Worm (Caenorhabditis elegans): Measurements from ENCODE around the gene R74.2.

DNA sequence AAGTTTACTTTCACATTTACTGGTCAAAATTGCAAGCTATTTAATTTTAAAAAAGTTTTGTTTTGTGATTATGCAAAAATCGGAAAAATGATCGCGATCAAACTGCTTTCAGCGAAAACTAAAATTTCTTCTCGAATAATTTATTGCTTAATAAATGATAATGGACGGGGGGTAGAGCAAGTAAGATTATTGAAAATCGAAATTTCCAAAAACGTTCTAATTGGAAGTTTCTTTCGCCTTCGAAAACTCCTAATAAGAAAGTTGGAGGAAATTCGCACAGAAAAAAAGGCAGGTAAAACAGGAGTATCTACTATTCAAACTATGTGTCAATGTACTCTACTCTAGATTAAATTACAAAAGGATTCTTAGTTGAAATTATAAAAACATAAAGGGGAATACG, 15.8 kb upstream of the R74.2 start:
- no peak for TF ChIP-seq tbx-37 (GFP tag; conservative IDR thresholded peaks at IDR 0.05)
- no peak for TF ChIP-seq flt-1 (GFP tag; IDR thresholded peaks at IDR 0.05)
- TF ChIP-seq sea-1 (GFP tag; conservative IDR thresholded peaks at IDR 0.05): no peak
- TF ChIP-seq ama-1 (optimal IDR thresholded peaks at IDR 0.05): no peak
- TF ChIP-seq ets-7 (tag; optimal IDR thresholded peaks at IDR 0.05): no peak
- no peak for TF ChIP-seq aly-1 (tag; optimal IDR thresholded peaks at IDR 0.05)
